Worm (Caenorhabditis elegans): ENCODE measurements around the gene mcm-5.

DNA sequence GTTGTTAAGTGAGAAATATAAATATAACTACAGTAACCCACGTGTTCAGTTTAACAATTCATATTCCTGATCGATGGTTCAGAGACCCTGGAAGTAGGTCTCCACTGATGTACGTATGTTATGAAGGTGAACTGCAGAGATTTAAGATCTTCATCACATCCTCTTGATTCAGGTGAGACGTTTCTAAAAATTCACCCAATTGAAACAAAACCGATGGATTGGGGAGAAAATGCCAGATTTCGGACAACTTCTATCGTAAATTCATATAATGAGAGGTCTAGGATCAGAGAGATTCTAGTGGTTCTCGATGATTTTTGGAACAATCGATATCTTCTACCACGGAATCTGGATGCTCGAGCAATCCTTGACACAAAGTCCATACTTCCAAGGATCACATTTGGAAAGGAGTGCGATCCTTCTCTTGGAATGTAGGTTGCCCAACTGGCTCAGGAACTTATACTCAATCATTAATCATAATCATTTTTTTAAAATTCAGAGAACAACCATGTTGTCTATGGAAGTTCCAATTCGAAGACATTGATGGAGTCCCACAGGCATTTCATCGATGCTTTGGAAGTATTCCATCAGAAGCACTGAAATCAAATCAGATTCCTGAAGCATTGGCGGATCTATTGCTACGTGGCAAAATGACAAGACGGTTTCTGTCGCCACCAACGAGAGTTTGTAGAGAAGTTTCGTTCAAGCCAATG lies 3.2 kb upstream of the mcm-5 start, which contains the start of the genes nth-1 and R10E4.7:
- no peak for TF ChIP-seq lsy-12 (tag; optimal IDR thresholded peaks at IDR 0.05)
- TF ChIP-seq fkh-10 (GFP tag; optimal IDR thresholded peaks at IDR 0.05) = no peak
- TF ChIP-seq nhr-25 (tag; optimal IDR thresholded peaks at IDR 0.05) = no peak
- no peak for TF ChIP-seq skn-1 (tag; optimal IDR thresholded peaks at IDR 0.05)
- no peak for TF ChIP-seq mdl-1 (tag; optimal IDR thresholded peaks at IDR 0.05)
- no peak for TF ChIP-seq daf-12 (tag; optimal IDR thresholded peaks at IDR 0.05)
